Fruit fly (Drosophila melanogaster) whole organism, embryonic: Measurements from ENCODE around the gene meso18E.

Source experiments
- Bgb ChIP-seq: fragments of 200-800 bp; sonication (Bioruptor generic); IDR thresholded peaks from 2 replicates; pipeline ENCODE4 v1.3.6; 2022; ENCODE audit warnings: missing biosample characterization, missing genetic modification characterization; ENCODE audit not compliant: partially characterized antibody
- CG11456 ChIP-seq: fragments of 200-800 bp; sonication (Bioruptor generic); IDR thresholded peaks from 3 replicates; pipeline ENCODE4 v1.3.6; 2022; ENCODE audit warnings: missing biosample characterization, missing genetic modification characterization
- CG12155 ChIP-seq: fragments of 200-800 bp; sonication (Bioruptor generic); optimal IDR thresholded peaks from 3 replicates; lab custom pipeline; 2016; ENCODE audit warnings: missing biosample characterization, missing genetic modification characterization
- CG12391 ChIP-seq: fragments of 200-800 bp; sonication (Bioruptor generic); optimal IDR thresholded peaks from 3 replicates; lab custom pipeline; 2018; ENCODE audit warnings: missing biosample characterization, mild to moderate bottlenecking, missing genetic modification characterization, moderate library complexity
- CG13287 ChIP-seq: fragments of 200-800 bp; sonication (Bioruptor generic); IDR thresholded peaks from 2 replicates; pipeline ENCODE4 v1.3.6; 2022; ENCODE audit warnings: missing biosample characterization, missing genetic modification characterization; ENCODE audit not compliant: partially characterized antibody
- CG13894 ChIP-seq: fragments of 200-800 bp; sonication (Bioruptor generic); optimal IDR thresholded peaks from 3 replicates; lab custom pipeline; 2018; ENCODE audit warnings: missing biosample characterization, mild to moderate bottlenecking, missing genetic modification characterization, moderate library complexity
- CG1603 ChIP-seq: fragments of 200-800 bp; sonication (Bioruptor generic); optimal IDR thresholded peaks from 2 replicates; lab custom pipeline; 2019; ENCODE audit warnings: missing biosample characterization, mild to moderate bottlenecking, missing genetic modification characterization, moderate library complexity
- CG1792 ChIP-seq: fragments of 200-800 bp; sonication (Bioruptor generic); optimal IDR thresholded peaks from 2 replicates; lab custom pipeline; 2016; ENCODE audit warnings: missing biosample characterization, missing genetic modification characterization
- CG18262 ChIP-seq: fragments of 200-800 bp; optimal IDR thresholded peaks from 3 replicates; lab custom pipeline; 2019; ENCODE audit warnings: missing biosample characterization, mild to moderate bottlenecking, missing genetic modification characterization, moderate library complexity
- CG30020 ChIP-seq: fragments of 200-800 bp; optimal IDR thresholded peaks from 2 replicates; lab custom pipeline; 2019; ENCODE audit warnings: missing biosample characterization, mild to moderate bottlenecking, missing genetic modification characterization, moderate library complexity
- CG31441 ChIP-seq: fragments of 200-800 bp; sonication (Bioruptor generic); IDR thresholded peaks from 2 replicates; pipeline ENCODE4 v1.3.6; 2022; ENCODE audit warnings: missing biosample characterization, missing genetic modification characterization
- CG34376 ChIP-seq: fragments of 200-800 bp; sonication (Bioruptor generic); optimal IDR thresholded peaks from 2 replicates; lab custom pipeline; 2018; ENCODE audit warnings: missing biosample characterization, mild to moderate bottlenecking, missing genetic modification characterization
- CG34422 ChIP-seq: fragments of 200-800 bp; sonication (Bioruptor generic); IDR thresholded peaks from 3 replicates; pipeline ENCODE4 v1.3.6; 2022; ENCODE audit warnings: missing biosample characterization, missing genetic modification characterization
- CG3847 ChIP-seq: fragments of 200-800 bp; sonication (Bioruptor generic); IDR thresholded peaks from 2 replicates; pipeline ENCODE4 v1.3.6; 2022; ENCODE audit warnings: missing biosample characterization, missing genetic modification characterization
- CG4617 ChIP-seq: fragments of 200-800 bp; sonication (Bioruptor generic); optimal IDR thresholded peaks from 3 replicates; lab custom pipeline; 2016; ENCODE audit warnings: missing biosample characterization, missing genetic modification characterization, borderline replicate concordance
- CG7839 ChIP-seq: fragments of 200-800 bp; sonication (Bioruptor generic); optimal IDR thresholded peaks from 3 replicates; lab custom pipeline; 2018; ENCODE audit warnings: missing biosample characterization, mild to moderate bottlenecking, missing genetic modification characterization, moderate library complexity
- CG8290 ChIP-seq, 3 experiments: fragments of 200-800 bp; sonication (Bioruptor generic); optimal IDR thresholded peaks; 2 replicates each; lab custom pipeline; 2016 to 2019; ENCODE audit warnings: missing biosample characterization in 3 of 3, missing genetic modification characterization in 3 of 3, mild to moderate bottlenecking in 2 of 3, moderate library complexity in 1 of 3
- CG9609 ChIP-seq: fragments of 200-800 bp; sonication (Bioruptor generic); optimal IDR thresholded peaks from 3 replicates; lab custom pipeline; 2016; ENCODE audit warnings: missing biosample characterization, missing genetic modification characterization
- CG9797 ChIP-seq: fragments of 200-800 bp; sonication (Bioruptor generic); optimal IDR thresholded peaks from 3 replicates; lab custom pipeline; 2018; ENCODE audit warnings: missing biosample characterization, mild to moderate bottlenecking, missing genetic modification characterization
- CG9932 ChIP-seq: fragments of 200-800 bp; sonication (Bioruptor generic); IDR thresholded peaks from 2 replicates; pipeline ENCODE4 v1.3.6; 2022; ENCODE audit warnings: missing biosample characterization, missing genetic modification characterization
- CrebB ChIP-seq: fragments of 200-800 bp; sonication (Bioruptor generic); optimal IDR thresholded peaks from 3 replicates; lab custom pipeline; 2018; ENCODE audit warnings: missing biosample characterization, mild to moderate bottlenecking, missing genetic modification characterization
- Dp ChIP-seq: fragments of 200-800 bp; sonication (Bioruptor generic); optimal IDR thresholded peaks from 2 replicates; lab custom pipeline; 2018; ENCODE audit warnings: missing biosample characterization, mild to moderate bottlenecking, missing genetic modification characterization, moderate library complexity
- Dref ChIP-seq: fragments of 200-800 bp; sonication (Bioruptor generic); IDR thresholded peaks from 2 replicates; pipeline ENCODE4 v1.3.6; 2022; ENCODE audit warnings: missing biosample characterization, missing genetic modification characterization
- Eip74EF ChIP-seq, 2 experiments: fragments of 200-800 bp in 1 of 2; fragments of >200 bp in 1 of 2; sonication (Bioruptor generic) in 1 of 2; optimal IDR thresholded peaks; 2 replicates each; lab custom pipeline; 2017 to 2019; ENCODE audit warnings: missing biosample characterization in 2 of 2, missing genetic modification characterization in 2 of 2, mild to moderate bottlenecking in 1 of 2, moderate library complexity in 1 of 2
- Ets97D ChIP-seq: fragments of 200-800 bp; sonication (Bioruptor generic); optimal IDR thresholded peaks from 3 replicates; lab custom pipeline; 2016; ENCODE audit warnings: missing biosample characterization, missing genetic modification characterization
- HLHmδ ChIP-seq: fragments of 200-800 bp; sonication (Bioruptor generic); optimal IDR thresholded peaks from 2 replicates; lab custom pipeline; 2018; ENCODE audit warnings: missing biosample characterization, mild to moderate bottlenecking, missing genetic modification characterization, moderate library complexity
- MESR4 ChIP-seq: fragments of 200-800 bp; sonication (Bioruptor generic); optimal IDR thresholded peaks from 2 replicates; lab custom pipeline; 2018; ENCODE audit warnings: missing biosample characterization, mild to moderate bottlenecking, missing genetic modification characterization, moderate library complexity
- Med ChIP-seq: fragments of 200-800 bp; sonication (Bioruptor generic); peaks from one replicate; lab custom pipeline; 2016; ENCODE audit warnings: missing biosample characterization, missing genetic modification characterization, mild to moderate bottlenecking, inconsistent platforms, moderate library complexity
- Nf-YC ChIP-seq: fragments of 200-800 bp; optimal IDR thresholded peaks from 3 replicates; lab custom pipeline; 2019; ENCODE audit warnings: missing biosample characterization, mild to moderate bottlenecking, missing genetic modification characterization, moderate library complexity
- Optix ChIP-seq: fragments of 200-800 bp; sonication (Bioruptor generic); IDR thresholded peaks from 3 replicates; pipeline ENCODE4 v1.3.6; 2022; ENCODE audit warnings: missing biosample characterization, missing genetic modification characterization
- Scr ChIP-seq: fragments of 200-800 bp; sonication (Bioruptor generic); IDR thresholded peaks from 2 replicates; pipeline ENCODE4 v1.3.6; 2022; ENCODE audit warnings: missing biosample characterization, missing genetic modification characterization; ENCODE audit not compliant: partially characterized antibody
- Sry-δ ChIP-seq: fragments of 200-800 bp; sonication (Bioruptor generic); optimal IDR thresholded peaks from 2 replicates; lab custom pipeline; 2016; ENCODE audit warnings: missing biosample characterization, missing genetic modification characterization
- Trl ChIP-seq, 3 experiments: fragments of >200 bp in 2 of 3; fragments of 200-800 bp in 1 of 3; sonication (Bioruptor generic) in 1 of 3; optimal IDR thresholded peaks; 2 replicates in 1 of 3; 3 replicates in 2 of 3; lab custom pipeline; 2016 to 2017; ENCODE audit warnings: missing biosample characterization in 1 of 3, missing genetic modification characterization in 1 of 3
- aop ChIP-seq: fragments of 200-800 bp; sonication (Bioruptor generic); IDR thresholded peaks from 2 replicates; pipeline ENCODE4 v1.3.6; 2022; ENCODE audit warnings: missing biosample characterization, missing genetic modification characterization
- dimm ChIP-seq: fragments of 200-800 bp; sonication (Bioruptor generic); IDR thresholded peaks from 2 replicates; pipeline ENCODE4 v1.3.6; 2022; ENCODE audit warnings: missing biosample characterization, missing genetic modification characterization
- ftz-f1 ChIP-seq: fragments of 200-800 bp; sonication (Bioruptor generic); optimal IDR thresholded peaks from 2 replicates; lab custom pipeline; 2016; ENCODE audit warnings: missing biosample characterization, missing genetic modification characterization
- gfzf ChIP-seq: fragments of 200-800 bp; sonication (Bioruptor generic); optimal IDR thresholded peaks from 2 replicates; lab custom pipeline; 2016; ENCODE audit warnings: missing biosample characterization, mild to moderate bottlenecking, missing genetic modification characterization, moderate library complexity
- nerfin-2 ChIP-seq: fragments of 200-800 bp; sonication (Bioruptor generic); IDR thresholded peaks from 2 replicates; pipeline ENCODE4 v1.3.6; 2022; ENCODE audit warnings: missing biosample characterization, missing genetic modification characterization; ENCODE audit not compliant: partially characterized antibody
- row ChIP-seq: fragments of 200-800 bp; sonication (Bioruptor generic); IDR thresholded peaks from 3 replicates; pipeline ENCODE4 v1.3.6; 2022; ENCODE audit warnings: missing biosample characterization, missing genetic modification characterization
- slbo ChIP-seq: fragments of 200-800 bp; sonication (Bioruptor generic); IDR thresholded peaks from 2 replicates; pipeline ENCODE4 v1.3.6; 2022; ENCODE audit warnings: missing biosample characterization, missing genetic modification characterization
- sr ChIP-seq: fragments of 200-800 bp; sonication (Bioruptor generic); IDR thresholded peaks from 3 replicates; pipeline ENCODE4 v1.3.6; 2022; ENCODE audit warnings: missing biosample characterization, missing genetic modification characterization
- ssp ChIP-seq: fragments of 200-800 bp; sonication (Bioruptor generic); IDR thresholded peaks from 2 replicates; pipeline ENCODE4 v1.3.6; 2022; ENCODE audit warnings: missing biosample characterization, missing genetic modification characterization
- stwl ChIP-seq: fragments of 200-800 bp; sonication (Bioruptor generic); optimal IDR thresholded peaks from 3 replicates; lab custom pipeline; 2018; ENCODE audit warnings: missing biosample characterization, mild to moderate bottlenecking, missing genetic modification characterization, moderate library complexity
- trem ChIP-seq: fragments of 200-800 bp; optimal IDR thresholded peaks from 3 replicates; lab custom pipeline; 2019; ENCODE audit warnings: missing biosample characterization, mild to moderate bottlenecking, missing genetic modification characterization, moderate library complexity
- unc-4 ChIP-seq: fragments of 200-800 bp; sonication (Bioruptor generic); IDR thresholded peaks from 2 replicates; pipeline ENCODE4 v1.3.6; 2022; ENCODE audit warnings: missing biosample characterization, missing genetic modification characterization; ENCODE audit not compliant: partially characterized antibody
- wdn ChIP-seq: fragments of 200-800 bp; sonication (Bioruptor generic); IDR thresholded peaks from 2 replicates; pipeline ENCODE4 v1.3.6; 2022; ENCODE audit warnings: missing biosample characterization, missing genetic modification characterization
- zfh1 ChIP-seq: fragments of 200-800 bp; sonication (Bioruptor generic); IDR thresholded peaks from 3 replicates; pipeline ENCODE4 v1.3.6; 2022; ENCODE audit warnings: missing biosample characterization, missing genetic modification characterization
- zfh2 ChIP-seq: fragments of 200-800 bp; sonication (Bioruptor generic); optimal IDR thresholded peaks from 2 replicates; lab custom pipeline; 2016; ENCODE audit warnings: missing biosample characterization, missing genetic modification characterization

meso18E gene

dm6 chrX:19696845-19697244, 16.0 kb downstream of the meso18E start, which contains the start of gene Cdc42 (continued):
- TF ChIP-seq dimm (GFP tag; lab: Robert Waterston, UW), result no peak
- TF ChIP-seq CG34422, result 0 out of 3 replicates have a peak, but pooled peaks have one; percentile 31
- peak; percentile 51 for TF ChIP-seq CG4617 (GFP tag; lab: Kevin White, UChicago)
- peak; percentile 58 for TF ChIP-seq gfzf (GFP tag; lab: Kevin White, UChicago)
- peak; percentile 96 for TF ChIP-seq CG12155
- TF ChIP-seq stwl (tag; lab: Kevin White, UChicago), result peak; percentile 32
- peak; percentile 87 for TF ChIP-seq Med (GFP tag; lab: Kevin White, UChicago)
- TF ChIP-seq slbo (GFP tag; lab: Robert Waterston, UW), result peak; percentile 21; the same call in 1 of the 2 replicates
- TF ChIP-seq ssp (GFP tag; lab: Robert Waterston, UW), result no peak
- TF ChIP-seq CG9932 (GFP tag; lab: Robert Waterston, UW), result peak; percentile 41; the same call in 1 of the 2 replicates
- peak; percentile 17 for TF ChIP-seq HLHmδ (GFP tag; lab: Kevin White, UChicago)
- TF ChIP-seq zfh1 (GFP tag; lab: Robert Waterston, UW), result peak; percentile 34; the same call in 2 of the 3 replicates
- TF ChIP-seq CG9609, result no peak
- TF ChIP-seq CrebB (tag; lab: Kevin White, UChicago), result no peak
- no peak for TF ChIP-seq CG7839
- TF ChIP-seq Nf-YC (tag; lab: Kevin White, UChicago), result no peak
- peak; percentile 69 for TF ChIP-seq row (GFP tag; lab: Robert Waterston, UW)
- TF ChIP-seq Optix, result no peak
- TF ChIP-seq CG18262, result no peak
- TF ChIP-seq MESR4 (GFP tag; lab: Kevin White, UChicago), result peak; percentile 48
- TF ChIP-seq CG1603, result peak; percentile 57
- TF ChIP-seq Ets97D (GFP tag; lab: Kevin White, UChicago), result peak; percentile 23
- peak; percentile 22 for TF ChIP-seq CG30020 (tag; lab: Kevin White, UChicago)
- TF ChIP-seq CG31441 (GFP tag; lab: Robert Waterston, UW), result no peak
- TF ChIP-seq unc-4 (GFP tag; lab: Robert Waterston, UW), result 0 out of 2 replicates have a peak, but pooled peaks have one; percentile 24
- TF ChIP-seq Eip74EF (GFP tag; optimal IDR thresholded peaks at IDR 0.05; lab: Kevin White, UChicago), result no peak
- TF ChIP-seq sr (GFP tag; lab: Robert Waterston, UW), result 0 out of 3 replicates have a peak, but pooled peaks have one; percentile 34
- no peak for TF ChIP-seq wdn (GFP tag; lab: Robert Waterston, UW)
- no peak for TF ChIP-seq CG34376 (GFP tag; lab: Kevin White, UChicago)
- peak in 1 of 2 experiments; percentile 35 for TF ChIP-seq Trl (optimal IDR thresholded peaks at IDR 0.05; lab: Kevin White, UChicago)
- no peak for TF ChIP-seq Trl (GFP tag; optimal IDR thresholded peaks at IDR 0.05; lab: Kevin White, UChicago)
- 0 out of 2 replicates have a peak, but pooled peaks have one; percentile 17 for TF ChIP-seq CG3847 (GFP tag; lab: Robert Waterston, UW)
- peak; percentile 43 for TF ChIP-seq Dref
- TF ChIP-seq Sry-δ (GFP tag; lab: Kevin White, UChicago), result peak; percentile 71
- TF ChIP-seq Scr (GFP tag; lab: Robert Waterston, UW), result 0 out of 2 replicates have a peak, but pooled peaks have one; percentile 13
- peak; percentile 34 for TF ChIP-seq CG8290 (GFP tag; optimal IDR thresholded peaks at IDR 0.05; lab: Kevin White, UChicago)
- peak in 1 of 2 experiments; percentile 75 for TF ChIP-seq CG8290 (tag; optimal IDR thresholded peaks at IDR 0.05; lab: Kevin White, UChicago)
- peak; percentile 20 for TF ChIP-seq CG9797 (GFP tag; lab: Kevin White, UChicago)
- peak; percentile 51; the same call in 1 of the 2 replicates for TF ChIP-seq aop (GFP tag; lab: Robert Waterston, UW)
- peak; percentile 4 for TF ChIP-seq Dp (GFP tag; lab: Kevin White, UChicago)
- 0 out of 2 replicates have a peak, but pooled peaks have one; percentile 31 for TF ChIP-seq nerfin-2 (GFP tag; lab: Robert Waterston, UW)
- TF ChIP-seq CG11456 (GFP tag; lab: Robert Waterston, UW), result peak; percentile 20; the same call in 1 of the 3 replicates
- TF ChIP-seq ftz-f1, result no peak
- TF ChIP-seq CG13894, result peak; percentile 61
- no peak for TF ChIP-seq CG1792 (GFP tag; lab: Kevin White, UChicago)
- TF ChIP-seq CG12391 (tag; lab: Kevin White, UChicago), result peak; percentile 5
- TF ChIP-seq zfh2 (GFP tag; lab: Kevin White, UChicago), result peak; percentile 6
- 0 out of 2 replicates have a peak, but pooled peaks have one; percentile 6 for TF ChIP-seq Bgb (GFP tag; lab: Robert Waterston, UW)
- TF ChIP-seq CG13287 (GFP tag; lab: Robert Waterston, UW), result peak; percentile 24; the same call in 1 of the 2 replicates
- peak; percentile 19 for TF ChIP-seq trem
